Fruit fly (Drosophila melanogaster) whole organism: ENCODE data around the gene CG11523.

Experiments used
- CG8478 ChIP-seq: fragments of >200 bp; optimal IDR thresholded peaks from 2 replicates; lab custom pipeline; 2018; ENCODE audit warnings: inconsistent platforms
- Dll ChIP-seq: fragments of >200 bp; optimal IDR thresholded peaks from 2 replicates; lab custom pipeline; 2017
- EcR ChIP-seq, 2 experiments: fragments of >200 bp; optimal IDR thresholded peaks; 2 replicates each; lab custom pipeline; 2017; ENCODE audit warnings: missing biosample characterization in 2 of 2, missing genetic modification characterization in 2 of 2, missing genetic modification reagents in 2 of 2
- pan ChIP-seq: fragments of >200 bp; optimal IDR thresholded peaks from 2 replicates; lab custom pipeline; 2017
- psq ChIP-seq: fragments of >200 bp; optimal IDR thresholded peaks from 2 replicates; lab custom pipeline; 2017
- usp ChIP-seq: fragments of >200 bp; optimal IDR thresholded peaks from 2 replicates; lab custom pipeline; 2017; ENCODE audit warnings: missing biosample characterization, missing genetic modification characterization, mixed read lengths

The CG11523 gene

DNA sequence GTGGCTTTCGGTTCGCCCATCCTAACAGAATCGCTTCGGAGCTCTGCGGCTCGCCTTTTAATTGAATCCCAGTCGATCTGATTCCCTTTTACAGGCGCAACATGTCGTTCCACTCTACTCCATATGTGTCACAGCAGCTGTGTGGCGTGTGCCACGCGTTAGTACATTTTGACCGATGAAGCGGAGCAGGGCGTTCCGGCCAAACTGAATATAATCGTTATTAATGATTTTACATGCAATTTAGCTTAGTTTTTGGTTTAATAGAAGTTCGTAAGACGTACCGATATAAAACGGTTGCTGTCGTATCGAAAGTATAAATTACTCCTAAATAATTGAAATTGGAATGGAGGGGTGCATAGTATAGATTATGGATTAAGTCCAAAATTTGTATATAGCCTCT, at the start of gene CG11523:
Gene CG11523 (minus strand): TSS at position 145 of the 400 bp plus-strand sequence.
- TF ChIP-seq psq, result no peak
- no peak for TF ChIP-seq EcR (GFP tag; optimal IDR thresholded peaks at IDR 0.05; lab: Kevin White, UChicago)
- no peak for TF ChIP-seq usp (GFP tag; lab: Kevin White, UChicago)
- TF ChIP-seq CG8478, result no peak
- TF ChIP-seq pan (lab: Kevin White, UChicago), result no peak
- TF ChIP-seq Dll, result no peak

- TF ChIP-seq EcR (GFP tag; optimal IDR thresholded peaks at IDR 0.05; lab: Kevin White, UChicago), result no peak
- TF ChIP-seq psq, result no peak
- no peak for TF ChIP-seq CG8478
- TF ChIP-seq usp (GFP tag; lab: Kevin White, UChicago), result no peak
- no peak for TF ChIP-seq pan (lab: Kevin White, UChicago)
- no peak for TF ChIP-seq Dll
Observed at dm6 chr3L:22287994-22288766, 21.7 kb upstream of the CG11523 start, which contains the start of the genes Hem and IleRS. Gene Hem, minus strand, starts transcription at chr3L:22288195. Gene IleRS, plus strand, starts transcription at chr3L:22288665.

- TF ChIP-seq CG8478 (no peak), usp (GFP tag; lab: Kevin White, UChicago) (no peak)
Observed at dm6 chr3L:22277186-22277585, 10.7 kb upstream of the CG11523 start.

dm6 chr3L:22276614-22277013, 10.1 kb upstream of the CG11523 start:
- TF ChIP-seq EcR (GFP tag; optimal IDR thresholded peaks at IDR 0.05; lab: Kevin White, UChicago) (no peak), psq (no peak), Dll (no peak), pan (lab: Kevin White, UChicago) (no peak), CG8478 (no peak), usp (GFP tag; lab: Kevin White, UChicago) (no peak)

DNA sequence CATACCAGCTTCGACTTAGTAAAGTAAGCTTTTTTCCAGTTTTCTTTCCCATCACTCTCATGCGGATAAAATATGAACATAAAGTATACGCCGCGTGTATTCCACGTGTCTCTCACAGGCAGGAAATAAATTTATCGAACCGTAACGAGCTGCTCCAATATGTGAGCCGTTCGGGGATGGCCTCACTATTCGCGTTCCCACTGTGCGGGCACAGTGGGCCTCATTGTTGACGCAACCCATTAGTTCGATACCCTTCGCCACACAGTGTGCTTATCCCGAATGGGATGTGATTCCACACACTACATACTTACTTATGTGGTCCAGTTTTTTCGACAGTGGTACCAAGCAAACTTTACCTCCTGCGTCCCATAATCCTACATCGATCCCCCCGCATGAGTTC, 9.5 kb upstream of the CG11523 start:
- TF ChIP-seq CG8478, result no peak
- no peak for TF ChIP-seq usp (GFP tag; lab: Kevin White, UChicago)
- no peak for TF ChIP-seq EcR (GFP tag; optimal IDR thresholded peaks at IDR 0.05; lab: Kevin White, UChicago)
- TF ChIP-seq psq, result no peak
- no peak for TF ChIP-seq Dll
- TF ChIP-seq pan (lab: Kevin White, UChicago), result no peak

dm6 chr3L:22273529-22274301, 7.2 kb upstream of the CG11523 start, which contains the start of gene Srpk79D:
Gene Srpk79D, plus strand, starts transcription at chr3L:22273985.
- TF ChIP-seq pan (lab: Kevin White, UChicago), result no peak
- no peak for TF ChIP-seq Dll
- no peak for TF ChIP-seq psq
- no peak for TF ChIP-seq EcR (GFP tag; optimal IDR thresholded peaks at IDR 0.05; lab: Kevin White, UChicago)
- no peak for TF ChIP-seq CG8478
- TF ChIP-seq usp (GFP tag; lab: Kevin White, UChicago), result no peak

- TF ChIP-seq psq, result no peak
- TF ChIP-seq CG8478, result no peak
- peak; percentile 68 for TF ChIP-seq pan (lab: Kevin White, UChicago)
- TF ChIP-seq EcR (GFP tag; optimal IDR thresholded peaks at IDR 0.05; lab: Kevin White, UChicago), result no peak
- TF ChIP-seq Dll, result peak; percentile 6
Observed at dm6 chr3L:22267248-22267957, 924 bp upstream of the CG11523 start, which contains the start of gene Csp. Gene Csp, plus strand, starts transcription at chr3L:22267382.

- TF ChIP-seq usp (GFP tag; lab: Kevin White, UChicago) (no peak), pan (lab: Kevin White, UChicago) (no peak), CG8478 (no peak), Dll (no peak), psq (no peak)
Observed at dm6 chr3L:22262797-22263423, 3.6 kb downstream of the CG11523 start, which contains the start of the genes Rich and Ddx1. Gene Rich, minus strand, starts transcription at chr3L:22262921. Gene Ddx1, plus strand, starts transcription at chr3L:22263369.

- TF ChIP-seq Dll, result no peak
- no peak for TF ChIP-seq CG8478
- no peak for TF ChIP-seq pan (lab: Kevin White, UChicago)
- no peak for TF ChIP-seq usp (GFP tag; lab: Kevin White, UChicago)
- TF ChIP-seq EcR (GFP tag; optimal IDR thresholded peaks at IDR 0.05; lab: Kevin White, UChicago), result no peak
- TF ChIP-seq psq, result no peak
Observed at dm6 chr3L:22242241-22242640, 24.2 kb downstream of the CG11523 start.

DNA sequence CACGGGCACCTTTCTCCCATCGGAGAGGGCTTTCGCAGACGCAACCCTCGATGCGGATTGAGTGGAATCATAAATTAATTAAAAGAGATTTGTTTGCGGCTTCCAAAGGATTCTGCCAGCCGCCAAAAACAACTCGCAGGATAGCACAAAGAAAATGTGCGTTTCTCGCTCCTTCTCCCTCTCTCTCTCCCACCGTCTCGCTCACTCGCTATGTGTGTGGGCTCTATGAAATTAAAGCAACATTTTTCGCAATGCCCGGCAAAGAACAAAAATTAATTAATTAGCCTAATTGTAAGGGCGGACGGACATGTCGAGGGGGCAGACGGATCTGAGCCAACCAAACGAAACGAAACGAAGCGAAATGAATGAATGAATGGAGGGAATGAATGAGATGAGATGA, 28.8 kb downstream of the CG11523 start:
- TF ChIP-seq usp (GFP tag; lab: Kevin White, UChicago) (no peak), EcR (GFP tag; optimal IDR thresholded peaks at IDR 0.05; lab: Kevin White, UChicago) (no peak), pan (lab: Kevin White, UChicago) (no peak), psq (no peak), CG8478 (no peak), Dll (no peak)

- TF ChIP-seq EcR (GFP tag; optimal IDR thresholded peaks at IDR 0.05; lab: Kevin White, UChicago), result no peak
Observed at dm6 chr3L:22223071-22223470, 43.4 kb downstream of the CG11523 start.
